Fruit fly (Drosophila melanogaster): ENCODE measurements around the gene pn.

The pn gene

DNA sequence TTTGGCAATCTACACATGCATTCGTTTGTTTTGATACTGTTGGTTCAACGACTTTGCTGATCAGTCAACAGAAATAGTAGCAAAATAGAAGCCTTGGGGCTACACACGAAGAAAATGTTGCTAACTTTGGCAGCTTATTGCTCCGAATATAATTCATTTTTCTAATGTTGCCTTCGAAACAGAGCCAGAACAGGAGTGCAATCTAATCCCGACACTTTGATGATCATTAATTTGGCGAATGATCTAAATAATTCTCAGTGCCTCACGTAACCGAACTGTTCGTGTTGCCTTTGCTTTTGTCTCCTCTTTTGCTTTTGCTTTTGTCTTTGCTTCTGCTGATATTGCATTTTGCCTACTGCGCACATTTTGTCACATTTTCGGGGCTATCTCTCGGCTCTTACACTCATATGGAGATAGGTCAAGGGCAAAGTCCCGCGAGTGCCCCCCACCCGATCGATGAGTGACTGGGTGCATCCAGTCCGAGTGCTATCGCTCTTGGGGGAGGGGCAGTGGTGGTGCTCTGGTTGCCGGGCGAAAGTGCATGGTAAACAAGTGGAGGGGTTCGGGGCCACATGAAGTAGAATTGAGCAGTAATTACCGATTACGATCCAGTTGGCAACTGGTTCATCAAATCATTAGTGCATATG lies 15.2 kb downstream of the pn start (continued):
- TF ChIP-seq CG10631 (GFP tag; optimal IDR thresholded peaks at IDR 0.05) = peak; percentile 22
- TF ChIP-seq CG6163 (GFP tag; IDR thresholded peaks at IDR 0.05) = peak; percentile 62; the same call in 2 of the 3 replicates
- peak; percentile 32 for TF ChIP-seq CG34406 (GFP tag; optimal IDR thresholded peaks at IDR 0.05)
- TF ChIP-seq Eip75B (GFP tag; optimal IDR thresholded peaks at IDR 0.05) = peak; percentile 8
- peak; percentile 19 for TF ChIP-seq Ets21C (GFP tag; optimal IDR thresholded peaks at IDR 0.05)
- TF ChIP-seq CG11902 (GFP tag; optimal IDR thresholded peaks at IDR 0.05) = no peak
- TF ChIP-seq CG3919 (GFP tag; optimal IDR thresholded peaks at IDR 0.05) = peak; percentile 21
- TF ChIP-seq cyc (GFP tag; optimal IDR thresholded peaks at IDR 0.05) = peak; percentile 40
- TF ChIP-seq topi (GFP tag; optimal IDR thresholded peaks at IDR 0.05) = peak; percentile 45

- TF ChIP-seq Eip93F (GFP tag; optimal IDR thresholded peaks at IDR 0.05) = peak; percentile 54
- TF ChIP-seq Hr38 (GFP tag; optimal IDR thresholded peaks at IDR 0.05) = no peak
- peak; percentile 3 for TF ChIP-seq CG31627 (GFP tag; optimal IDR thresholded peaks at IDR 0.05)
- TF ChIP-seq Lpt (GFP tag; optimal IDR thresholded peaks at IDR 0.05) = no peak
- peak; percentile 67 for TF ChIP-seq Eip78C (GFP tag)
- TF ChIP-seq CG11294 (GFP tag; IDR thresholded peaks at IDR 0.05) = no peak
- no peak for TF ChIP-seq ss (GFP tag; optimal IDR thresholded peaks at IDR 0.05)
- no peak for TF ChIP-seq CG1621 (tag; optimal IDR thresholded peaks at IDR 0.05)
- TF ChIP-seq CG9139 (GFP tag; optimal IDR thresholded peaks at IDR 0.05) = no peak
- TF ChIP-seq Sox15 (GFP tag; optimal IDR thresholded peaks at IDR 0.05) = no peak
- TF ChIP-seq Ets21C (GFP tag; optimal IDR thresholded peaks at IDR 0.05) = no peak
- peak; percentile 68 for TF ChIP-seq Sox14 (GFP tag; optimal IDR thresholded peaks at IDR 0.05)
- no peak for TF ChIP-seq net (GFP tag; optimal IDR thresholded peaks at IDR 0.05)
- peak; percentile 28 for TF ChIP-seq esn (GFP tag; optimal IDR thresholded peaks at IDR 0.05)
- no peak for TF ChIP-seq OdsH (GFP tag; optimal IDR thresholded peaks at IDR 0.05)
- TF ChIP-seq CG8632 (GFP tag; optimal IDR thresholded peaks at IDR 0.05) = no peak
- no peak for TF ChIP-seq CG6276 (GFP tag; optimal IDR thresholded peaks at IDR 0.05)
- peak; percentile 22 for TF ChIP-seq topi (GFP tag; optimal IDR thresholded peaks at IDR 0.05)
- TF ChIP-seq pdm3 (GFP tag; optimal IDR thresholded peaks at IDR 0.05) = no peak
- no peak for TF ChIP-seq fd59A (GFP tag; optimal IDR thresholded peaks at IDR 0.05)
- TF ChIP-seq fd85E (GFP tag; optimal IDR thresholded peaks at IDR 0.05) = no peak
- TF ChIP-seq lz (GFP tag; optimal IDR thresholded peaks at IDR 0.05) = no peak
- TF ChIP-seq CG8319 (GFP tag; optimal IDR thresholded peaks at IDR 0.05) = no peak
- no peak for TF ChIP-seq CG16779 (tag; optimal IDR thresholded peaks at IDR 0.05)
- TF ChIP-seq Met (GFP tag; optimal IDR thresholded peaks at IDR 0.05) = no peak
- no peak for TF ChIP-seq CG32006 (GFP tag; optimal IDR thresholded peaks at IDR 0.05)
- no peak for TF ChIP-seq dsx (GFP tag; optimal IDR thresholded peaks at IDR 0.05; ENCODE audit: poor library complexity, severe bottlenecking)
- TF ChIP-seq vri (GFP tag; optimal IDR thresholded peaks at IDR 0.05) = peak; percentile 80
- TF ChIP-seq svp (GFP tag) = peak; percentile 98
- no peak for TF ChIP-seq Hr39 (GFP tag; optimal IDR thresholded peaks at IDR 0.05)
- no peak for TF ChIP-seq spab (GFP tag; optimal IDR thresholded peaks at IDR 0.05)
- TF ChIP-seq Hr4 (GFP tag; optimal IDR thresholded peaks at IDR 0.05) = no peak
- no peak for TF ChIP-seq acj6 (GFP tag; optimal IDR thresholded peaks at IDR 0.05)
- TF ChIP-seq CG10631 (GFP tag; optimal IDR thresholded peaks at IDR 0.05) = no peak
- TF ChIP-seq Ets96B (tag; optimal IDR thresholded peaks at IDR 0.05) = no peak
These were observed 16.6 kb downstream of the pn start for dm6 chrX:2197414-2198271.

All from whole organism, prepupa.